Fruit fly (Drosophila melanogaster) whole organism, embryonic: ENCODE results near the gene CG1971.

Experiments
- BtbVII ChIP-seq: fragments of 200-800 bp; sonication (Bioruptor generic); optimal IDR thresholded peaks from 3 replicates; lab custom pipeline; 2017; ENCODE audit warnings: missing biosample characterization, mild to moderate bottlenecking, missing genetic modification characterization
- CG10321 ChIP-seq: fragments of 200-800 bp; sonication (Bioruptor generic); IDR thresholded peaks from 2 replicates; pipeline ENCODE4 v1.3.6; 2022; ENCODE audit warnings: missing biosample characterization, missing genetic modification characterization
- CG10979 ChIP-seq: fragments of 200-800 bp; sonication (Bioruptor generic); optimal IDR thresholded peaks from 2 replicates; lab custom pipeline; 2018; ENCODE audit warnings: missing biosample characterization, mild to moderate bottlenecking, missing genetic modification characterization, moderate library complexity
- CG11456 ChIP-seq: fragments of 200-800 bp; sonication (Bioruptor generic); IDR thresholded peaks from 3 replicates; pipeline ENCODE4 v1.3.6; 2022; ENCODE audit warnings: missing biosample characterization, missing genetic modification characterization
- CG13123 ChIP-seq: fragments of 200-800 bp; sonication (Bioruptor generic); optimal IDR thresholded peaks from 2 replicates; lab custom pipeline; 2016; ENCODE audit warnings: missing biosample characterization, missing genetic modification characterization
- CG16815 ChIP-seq: fragments of 200-800 bp; sonication (Bioruptor generic); optimal IDR thresholded peaks from 3 replicates; lab custom pipeline; 2017; ENCODE audit warnings: missing biosample characterization, mild to moderate bottlenecking, missing genetic modification characterization
- CG2120 ChIP-seq: fragments of 200-800 bp; sonication (Bioruptor generic); optimal IDR thresholded peaks from 3 replicates; lab custom pipeline; 2016; ENCODE audit warnings: missing biosample characterization, missing genetic modification characterization
- CG2199 ChIP-seq: fragments of 200-800 bp; sonication (Bioruptor generic); IDR thresholded peaks from 3 replicates; pipeline ENCODE4 v1.3.6; 2022; ENCODE audit warnings: missing biosample characterization, missing genetic modification characterization
- CG2712 ChIP-seq: fragments of 200-800 bp; optimal IDR thresholded peaks from 3 replicates; lab custom pipeline; 2019; ENCODE audit warnings: missing biosample characterization, mild to moderate bottlenecking, missing genetic modification characterization, moderate library complexity
- CG30020 ChIP-seq: fragments of 200-800 bp; optimal IDR thresholded peaks from 2 replicates; lab custom pipeline; 2019; ENCODE audit warnings: missing biosample characterization, mild to moderate bottlenecking, missing genetic modification characterization, moderate library complexity
- CG4617 ChIP-seq: fragments of 200-800 bp; sonication (Bioruptor generic); optimal IDR thresholded peaks from 3 replicates; lab custom pipeline; 2016; ENCODE audit warnings: missing biosample characterization, missing genetic modification characterization, borderline replicate concordance
- CG7556 ChIP-seq: fragments of 200-800 bp; sonication (Bioruptor generic); optimal IDR thresholded peaks from 2 replicates; lab custom pipeline; 2017; ENCODE audit warnings: missing biosample characterization, mild to moderate bottlenecking, missing genetic modification characterization
- CG7786 ChIP-seq: fragments of 200-800 bp; sonication (Bioruptor generic); optimal IDR thresholded peaks from 2 replicates; lab custom pipeline; 2016; ENCODE audit warnings: missing biosample characterization, missing genetic modification characterization
- CG7839 ChIP-seq: fragments of 200-800 bp; sonication (Bioruptor generic); optimal IDR thresholded peaks from 3 replicates; lab custom pipeline; 2018; ENCODE audit warnings: missing biosample characterization, mild to moderate bottlenecking, missing genetic modification characterization, moderate library complexity
- CG8281 ChIP-seq: fragments of 200-800 bp; sonication (Bioruptor generic); optimal IDR thresholded peaks from 2 replicates; lab custom pipeline; 2018; ENCODE audit warnings: missing biosample characterization, mild to moderate bottlenecking, missing genetic modification characterization, moderate library complexity
- CG9609 ChIP-seq: fragments of 200-800 bp; sonication (Bioruptor generic); optimal IDR thresholded peaks from 3 replicates; lab custom pipeline; 2016; ENCODE audit warnings: missing biosample characterization, missing genetic modification characterization
- Doc2 ChIP-seq: fragments of 200-800 bp; sonication (Bioruptor generic); IDR thresholded peaks from 2 replicates; pipeline ENCODE4 v1.3.6; 2022; ENCODE audit warnings: missing biosample characterization, missing genetic modification characterization
- Ets65A ChIP-seq: fragments of 200-800 bp; sonication (Bioruptor generic); peaks from one replicate; lab custom pipeline; 2016; ENCODE audit warnings: missing biosample characterization, missing genetic modification characterization
- MBD-R2 ChIP-seq: fragments of 200-800 bp; sonication (Bioruptor generic); IDR thresholded peaks from 2 replicates; pipeline ENCODE4 v1.3.6; 2022; ENCODE audit warnings: missing biosample characterization, missing genetic modification characterization
- Mrtf ChIP-seq: fragments of 200-800 bp; sonication (Bioruptor generic); IDR thresholded peaks from 3 replicates; pipeline ENCODE4 v1.3.6; 2022; ENCODE audit warnings: missing biosample characterization, missing genetic modification characterization
- NFAT ChIP-seq: fragments of 200-800 bp; sonication (Bioruptor generic); IDR thresholded peaks from 2 replicates; pipeline ENCODE4 v1.3.6; 2022; ENCODE audit warnings: missing biosample characterization, missing genetic modification characterization
- Opbp ChIP-seq: fragments of 200-800 bp; sonication (Bioruptor generic); IDR thresholded peaks from 3 replicates; pipeline ENCODE4 v1.3.6; 2022; ENCODE audit warnings: missing biosample characterization, missing genetic modification characterization; ENCODE audit not compliant: partially characterized antibody
- Rfx ChIP-seq: fragments of 200-800 bp; sonication (Bioruptor generic); IDR thresholded peaks from 2 replicates; pipeline ENCODE4 v1.3.6; 2022; ENCODE audit warnings: missing biosample characterization, missing genetic modification characterization
- Sry-β ChIP-seq: fragments of 200-800 bp; sonication (Bioruptor generic); optimal IDR thresholded peaks from 2 replicates; lab custom pipeline; 2018; ENCODE audit warnings: missing biosample characterization, mild to moderate bottlenecking, missing genetic modification characterization, moderate library complexity
- bbx ChIP-seq: fragments of 200-800 bp; sonication (Bioruptor generic); IDR thresholded peaks from 2 replicates; pipeline ENCODE4 v1.3.6; 2022; ENCODE audit warnings: missing biosample characterization, missing genetic modification characterization; ENCODE audit not compliant: partially characterized antibody
- chinmo ChIP-seq: fragments of 200-800 bp; sonication (Bioruptor generic); IDR thresholded peaks from 4 replicates; pipeline ENCODE4 v1.3.6; 2022; ENCODE audit warnings: missing biosample characterization, missing genetic modification characterization; ENCODE audit not compliant: partially characterized antibody
- danr ChIP-seq: fragments of 200-800 bp; sonication (Bioruptor generic); IDR thresholded peaks from 2 replicates; pipeline ENCODE4 v1.3.6; 2022; ENCODE audit warnings: missing biosample characterization, missing genetic modification characterization
- gcm ChIP-seq: fragments of 200-800 bp; sonication (Bioruptor generic); optimal IDR thresholded peaks from 2 replicates; lab custom pipeline; 2019; ENCODE audit warnings: missing biosample characterization, mild to moderate bottlenecking, missing genetic modification characterization, moderate library complexity
- gem ChIP-seq: fragments of 200-800 bp; sonication (Bioruptor generic); optimal IDR thresholded peaks from 2 replicates; lab custom pipeline; 2019; ENCODE audit warnings: missing biosample characterization, mild to moderate bottlenecking, missing genetic modification characterization, moderate library complexity
- gro ChIP-seq: fragments of 200-800 bp; sonication (Bioruptor generic); optimal IDR thresholded peaks from 2 replicates; lab custom pipeline; 2016; ENCODE audit warnings: missing biosample characterization, missing genetic modification characterization
- gsb ChIP-seq: fragments of 200-800 bp; sonication (Bioruptor generic); IDR thresholded peaks from 2 replicates; pipeline ENCODE4 v1.3.6; 2022; ENCODE audit warnings: missing biosample characterization, missing genetic modification characterization
- hbn ChIP-seq: fragments of 200-800 bp; sonication (Bioruptor generic); IDR thresholded peaks from 2 replicates; pipeline ENCODE4 v1.3.6; 2022; ENCODE audit warnings: missing biosample characterization, missing genetic modification characterization; ENCODE audit not compliant: partially characterized antibody
- inv ChIP-seq: fragments of 200-800 bp; sonication (Bioruptor generic); IDR thresholded peaks from 2 replicates; pipeline ENCODE4 v1.3.6; 2022; ENCODE audit warnings: missing biosample characterization, missing genetic modification characterization; ENCODE audit not compliant: partially characterized antibody
- kah ChIP-seq: fragments of 200-800 bp; sonication (Bioruptor generic); optimal IDR thresholded peaks from 2 replicates; lab custom pipeline; 2018; ENCODE audit warnings: missing biosample characterization, mild to moderate bottlenecking, missing genetic modification characterization
- klu ChIP-seq: fragments of 200-800 bp; sonication (Bioruptor generic); IDR thresholded peaks from 2 replicates; pipeline ENCODE4 v1.3.6; 2022; ENCODE audit warnings: missing biosample characterization, missing genetic modification characterization
- lbe ChIP-seq: fragments of 200-800 bp; sonication (Bioruptor generic); optimal IDR thresholded peaks from 2 replicates; lab custom pipeline; 2016; ENCODE audit warnings: missing biosample characterization, mild to moderate bottlenecking, missing genetic modification characterization
- peb ChIP-seq: fragments of 200-800 bp; sonication (Bioruptor generic); IDR thresholded peaks from 2 replicates; pipeline ENCODE4 v1.3.6; 2022; ENCODE audit warnings: missing biosample characterization, missing genetic modification characterization
- pita ChIP-seq: fragments of 200-800 bp; sonication (Bioruptor generic); optimal IDR thresholded peaks from 2 replicates; lab custom pipeline; 2017; ENCODE audit warnings: missing biosample characterization, mild to moderate bottlenecking, missing genetic modification characterization
- schlank ChIP-seq: fragments of 200-800 bp; sonication (Bioruptor generic); optimal IDR thresholded peaks from 2 replicates; lab custom pipeline; 2018; ENCODE audit warnings: missing biosample characterization, mild to moderate bottlenecking, missing genetic modification characterization
- sens ChIP-seq: fragments of 200-800 bp; sonication (Bioruptor generic); peaks from one replicate; lab custom pipeline; 2016; ENCODE audit warnings: missing biosample characterization, missing genetic modification characterization
- shn ChIP-seq: fragments of 200-800 bp; sonication (Bioruptor generic); optimal IDR thresholded peaks from 3 replicates; lab custom pipeline; 2016; ENCODE audit warnings: missing biosample characterization, missing genetic modification characterization
- sim ChIP-seq: fragments of 200-800 bp; sonication (Bioruptor generic); IDR thresholded peaks from 2 replicates; pipeline ENCODE4 v1.3.6; 2022; ENCODE audit warnings: missing biosample characterization, missing genetic modification characterization
- slbo ChIP-seq: fragments of 200-800 bp; sonication (Bioruptor generic); IDR thresholded peaks from 2 replicates; pipeline ENCODE4 v1.3.6; 2022; ENCODE audit warnings: missing biosample characterization, missing genetic modification characterization
- slou ChIP-seq: fragments of 200-800 bp; sonication (Bioruptor generic); optimal IDR thresholded peaks from 3 replicates; lab custom pipeline; 2016; ENCODE audit warnings: missing biosample characterization, missing genetic modification characterization
- slp2 ChIP-seq: fragments of 200-800 bp; sonication (Bioruptor generic); optimal IDR thresholded peaks from 2 replicates; lab custom pipeline; 2016; ENCODE audit warnings: missing biosample characterization, missing genetic modification characterization
- sob ChIP-seq: fragments of 200-800 bp; sonication (Bioruptor generic); IDR thresholded peaks from 2 replicates; pipeline ENCODE4 v1.3.6; 2022; ENCODE audit warnings: missing biosample characterization, missing genetic modification characterization
- stwl ChIP-seq: fragments of 200-800 bp; sonication (Bioruptor generic); optimal IDR thresholded peaks from 3 replicates; lab custom pipeline; 2018; ENCODE audit warnings: missing biosample characterization, mild to moderate bottlenecking, missing genetic modification characterization, moderate library complexity
- tgo ChIP-seq: fragments of 200-800 bp; sonication (Bioruptor generic); IDR thresholded peaks from 3 replicates; pipeline ENCODE4 v1.3.6; 2022; ENCODE audit warnings: missing biosample characterization, missing genetic modification characterization
- trh ChIP-seq: fragments of 200-800 bp; sonication (Bioruptor generic); optimal IDR thresholded peaks from 2 replicates; lab custom pipeline; 2016; ENCODE audit warnings: missing biosample characterization, missing genetic modification characterization
- vnd ChIP-seq: fragments of 200-800 bp; sonication (Bioruptor generic); IDR thresholded peaks from 3 replicates; pipeline ENCODE4 v1.3.6; 2022; ENCODE audit warnings: missing biosample characterization, missing genetic modification characterization; ENCODE audit not compliant: partially characterized antibody

CG1971 gene

dm6 chr3R:31771790-31772576, 33.3 kb upstream of the CG1971 start, which contains the start of the genes betaGlu and sip3 (continued):
- TF ChIP-seq slou (GFP tag; lab: Kevin White, UChicago), result no peak
- TF ChIP-seq CG13123 (GFP tag; lab: Kevin White, UChicago), result peak; percentile 0
- no peak for TF ChIP-seq gro
- no peak for TF ChIP-seq pita (GFP tag; lab: Kevin White, UChicago)
- TF ChIP-seq CG11456 (GFP tag; lab: Robert Waterston, UW), result no peak
- no peak for TF ChIP-seq danr (GFP tag; lab: Robert Waterston, UW)
- TF ChIP-seq CG16815 (GFP tag; lab: Kevin White, UChicago), result no peak
- no peak for TF ChIP-seq gem (tag; lab: Kevin White, UChicago)
- no peak for TF ChIP-seq NFAT (GFP tag; lab: Robert Waterston, UW)
- peak; percentile 32 for TF ChIP-seq MBD-R2 (GFP tag; lab: Robert Waterston, UW)
- no peak for TF ChIP-seq shn
- peak; percentile 52 for TF ChIP-seq CG2712 (tag; lab: Kevin White, UChicago)
- TF ChIP-seq CG8281 (tag; lab: Kevin White, UChicago), result no peak
- TF ChIP-seq CG7786 (GFP tag; lab: Kevin White, UChicago), result no peak
- TF ChIP-seq CG7839 (tag; lab: Kevin White, UChicago), result no peak
- peak; percentile 92 for TF ChIP-seq Opbp (GFP tag; lab: Robert Waterston, UW)
- TF ChIP-seq Sry-β (GFP tag; lab: Kevin White, UChicago), result no peak
- TF ChIP-seq bbx (GFP tag; lab: Robert Waterston, UW), result peak; percentile 92
- TF ChIP-seq peb (GFP tag; lab: Robert Waterston, UW), result no peak
- TF ChIP-seq trh (GFP tag; lab: Kevin White, UChicago), result no peak
- peak; percentile 64 for TF ChIP-seq Ets65A (GFP tag; lab: Kevin White, UChicago)
- no peak for TF ChIP-seq slp2
- peak; percentile 39 for TF ChIP-seq CG2120
- no peak for TF ChIP-seq CG7556 (GFP tag; lab: Kevin White, UChicago)
- no peak for TF ChIP-seq schlank (tag; lab: Kevin White, UChicago)
- TF ChIP-seq CG10979 (tag; lab: Kevin White, UChicago), result no peak
- no peak for TF ChIP-seq CG10321 (GFP tag; lab: Robert Waterston, UW)
- peak; percentile 89 for TF ChIP-seq vnd (GFP tag; lab: Robert Waterston, UW)
- TF ChIP-seq gcm (GFP tag; lab: Kevin White, UChicago), result no peak
- TF ChIP-seq kah, result no peak
- TF ChIP-seq klu (GFP tag; lab: Robert Waterston, UW), result no peak
- TF ChIP-seq sob, result no peak
- TF ChIP-seq CG4617 (GFP tag; lab: Kevin White, UChicago), result peak; percentile 28
- peak; percentile 94 for TF ChIP-seq inv
- peak; percentile 59 for TF ChIP-seq lbe (GFP tag; lab: Kevin White, UChicago)
- TF ChIP-seq tgo (GFP tag; lab: Robert Waterston, UW), result no peak
- TF ChIP-seq Rfx (GFP tag; lab: Robert Waterston, UW), result peak; percentile 27; the same call in 1 of the 2 replicates
- TF ChIP-seq CG2199 (GFP tag; lab: Robert Waterston, UW), result no peak
- TF ChIP-seq BtbVII, result no peak
- TF ChIP-seq Mrtf (GFP tag; lab: Robert Waterston, UW), result no peak
- TF ChIP-seq CG30020, result peak; percentile 47
- no peak for TF ChIP-seq Doc2
- no peak for TF ChIP-seq CG9609 (GFP tag; lab: Kevin White, UChicago)
- peak; percentile 83 for TF ChIP-seq sens (GFP tag; lab: Kevin White, UChicago)
- TF ChIP-seq sim (GFP tag; lab: Robert Waterston, UW), result no peak
- peak; percentile 65; the same call in 1 of the 4 replicates for TF ChIP-seq chinmo
- TF ChIP-seq hbn (GFP tag; lab: Robert Waterston, UW), result peak; percentile 86
- TF ChIP-seq slbo (GFP tag; lab: Robert Waterston, UW), result no peak
- peak; percentile 49 for TF ChIP-seq stwl (tag; lab: Kevin White, UChicago)
- no peak for TF ChIP-seq gsb (GFP tag; lab: Robert Waterston, UW)
